Worm (Caenorhabditis elegans) whole organism, L2 larva: ENCODE data around the gene fbxa-15.

Experiments
- C34F6.9 ChIP-seq: fragments of 150-350 bp; optimal IDR thresholded peaks from 2 replicates; lab custom pipeline; 2014; ENCODE audit warnings: missing biosample characterization, missing genetic modification characterization
- F13H6.1 ChIP-seq: sonication (generic microtip); optimal IDR thresholded peaks from 2 replicates; lab custom pipeline; 2016; ENCODE audit warnings: missing genetic modification characterization, missing compliant biosample characterization
- R02D3.7 ChIP-seq: fragments of 150-350 bp; optimal IDR thresholded peaks from 2 replicates; lab custom pipeline; 2014; ENCODE audit warnings: missing biosample characterization, missing genetic modification characterization
- aly-2 ChIP-seq: fragments of 150-350 bp; optimal IDR thresholded peaks from 2 replicates; lab custom pipeline; 2014; ENCODE audit warnings: missing biosample characterization, missing genetic modification characterization
- ama-1 ChIP-seq: fragments of 150-350 bp; optimal IDR thresholded peaks from 2 replicates; lab custom pipeline; 2018; ENCODE audit warnings: inconsistent platforms
- ceh-16 ChIP-seq: fragments of 150-350 bp; optimal IDR thresholded peaks from 2 replicates; lab custom pipeline; 2014; ENCODE audit warnings: missing biosample characterization, missing genetic modification characterization
- ceh-82 ChIP-seq: fragments of 150-350 bp; optimal IDR thresholded peaks from 2 replicates; lab custom pipeline; 2014; ENCODE audit warnings: missing biosample characterization, missing genetic modification characterization
- crh-2 ChIP-seq: sonication (generic microtip); optimal IDR thresholded peaks from 2 replicates; lab custom pipeline; 2017; ENCODE audit warnings: missing biosample characterization, missing genetic modification characterization
- dmd-4 ChIP-seq: sonication (generic microtip); optimal IDR thresholded peaks from 2 replicates; lab custom pipeline; 2017; ENCODE audit warnings: missing biosample characterization, missing genetic modification characterization
- elt-1 ChIP-seq: fragments of 150-350 bp; optimal IDR thresholded peaks from 2 replicates; lab custom pipeline; 2014; ENCODE audit warnings: missing biosample characterization, missing genetic modification characterization
- elt-3 ChIP-seq: sonication (generic microtip); optimal IDR thresholded peaks from 2 replicates; lab custom pipeline; 2017; ENCODE audit warnings: missing biosample characterization, missing genetic modification characterization
- fos-1 ChIP-seq: fragments of 150-350 bp; optimal IDR thresholded peaks from 2 replicates; lab custom pipeline; 2014; ENCODE audit warnings: missing biosample characterization, missing genetic modification characterization
- gmeb-1 ChIP-seq: fragments of 150-350 bp; optimal IDR thresholded peaks from 2 replicates; lab custom pipeline; 2014; ENCODE audit warnings: missing biosample characterization, missing genetic modification characterization
- lin-11 ChIP-seq: fragments of 150-350 bp; sonication (generic microtip); optimal IDR thresholded peaks from 2 replicates; lab custom pipeline; 2014; ENCODE audit warnings: missing biosample characterization, missing genetic modification characterization, inconsistent platforms, mixed read lengths
- lin-13 ChIP-seq: fragments of 150-350 bp; optimal IDR thresholded peaks from 2 replicates; lab custom pipeline; 2014; ENCODE audit warnings: missing biosample characterization, missing genetic modification reagents, missing genetic modification characterization
- lin-39 ChIP-seq: fragments of 150-350 bp; optimal IDR thresholded peaks from 2 replicates; lab custom pipeline; 2014; ENCODE audit warnings: missing biosample characterization, missing genetic modification reagents, missing genetic modification characterization
- lsy-2 ChIP-seq, 2 experiments: fragments of 150-350 bp in 1 of 2; sonication (generic microtip) in 1 of 2; optimal IDR thresholded peaks; 2 replicates each; lab custom pipeline; 2014 to 2017; ENCODE audit warnings: missing biosample characterization in 2 of 2, missing genetic modification characterization in 2 of 2
- mab-5 ChIP-seq: fragments of 150-350 bp; optimal IDR thresholded peaks from 2 replicates; lab custom pipeline; 2014; ENCODE audit warnings: missing biosample characterization, missing genetic modification characterization
- mbf-1 ChIP-seq: sonication (generic microtip); optimal IDR thresholded peaks from 2 replicates; lab custom pipeline; 2017; ENCODE audit warnings: missing biosample characterization, missing genetic modification characterization
- mdl-1 ChIP-seq, 2 experiments: fragments of 150-350 bp in 1 of 2; sonication (generic microtip) in 1 of 2; optimal IDR thresholded peaks; 2 replicates each; lab custom pipeline; 2017; ENCODE audit warnings: missing biosample characterization in 2 of 2, missing genetic modification characterization in 2 of 2
- nhr-10 ChIP-seq: sonication (generic microtip); optimal IDR thresholded peaks from 2 replicates; lab custom pipeline; 2017; ENCODE audit warnings: missing biosample characterization, missing genetic modification characterization
- nhr-11 ChIP-seq: fragments of 150-350 bp; optimal IDR thresholded peaks from 2 replicates; lab custom pipeline; 2014; ENCODE audit warnings: missing biosample characterization, missing genetic modification characterization
- nhr-12 ChIP-seq: fragments of 150-350 bp; optimal IDR thresholded peaks from 2 replicates; lab custom pipeline; 2014; ENCODE audit warnings: missing biosample characterization, missing genetic modification characterization
- nhr-129 ChIP-seq: fragments of 150-350 bp; optimal IDR thresholded peaks from 2 replicates; lab custom pipeline; 2014; ENCODE audit warnings: missing biosample characterization, missing genetic modification characterization
- nhr-23 ChIP-seq: fragments of 150-350 bp; optimal IDR thresholded peaks from 2 replicates; lab custom pipeline; 2014; ENCODE audit warnings: missing biosample characterization, missing genetic modification reagents, missing genetic modification characterization
- nhr-237 ChIP-seq: fragments of 150-350 bp; optimal IDR thresholded peaks from 2 replicates; lab custom pipeline; 2014; ENCODE audit warnings: missing biosample characterization, missing genetic modification characterization
- nhr-6 ChIP-seq: fragments of 150-350 bp; optimal IDR thresholded peaks from 2 replicates; lab custom pipeline; 2014; ENCODE audit warnings: missing biosample characterization, missing genetic modification characterization
- nhr-77 ChIP-seq: fragments of 150-350 bp; optimal IDR thresholded peaks from 2 replicates; lab custom pipeline; 2014; ENCODE audit warnings: missing biosample characterization, missing genetic modification characterization
- sem-4 ChIP-seq: fragments of 150-350 bp; optimal IDR thresholded peaks from 2 replicates; lab custom pipeline; 2014; ENCODE audit warnings: missing biosample characterization, missing genetic modification reagents, missing genetic modification characterization
- skn-1 ChIP-seq: sonication (generic microtip); optimal IDR thresholded peaks from 2 replicates; lab custom pipeline; 2017; ENCODE audit warnings: missing biosample characterization, missing genetic modification characterization
- sma-3 ChIP-seq: sonication (generic microtip); optimal IDR thresholded peaks from 2 replicates; lab custom pipeline; 2016; ENCODE audit warnings: missing genetic modification reagents, missing genetic modification characterization, missing compliant biosample characterization
- sma-9 ChIP-seq, 2 experiments: fragments of 150-350 bp in 1 of 2; sonication (generic microtip) in 1 of 2; optimal IDR thresholded peaks; 2 replicates each; lab custom pipeline; 2014 to 2016; ENCODE audit warnings: missing genetic modification characterization in 2 of 2, mild to moderate bottlenecking in 1 of 2, missing biosample characterization in 1 of 2, missing compliant biosample characterization in 1 of 2, missing genetic modification reagents in 1 of 2, moderate library complexity in 1 of 2
- snpc-4 ChIP-seq: fragments of 150-350 bp; optimal IDR thresholded peaks from 2 replicates; lab custom pipeline; 2014; ENCODE audit warnings: missing biosample characterization, missing genetic modification characterization
- unc-39 ChIP-seq: fragments of 150-350 bp; optimal IDR thresholded peaks from 2 replicates; lab custom pipeline; 2014; ENCODE audit warnings: missing biosample characterization, missing genetic modification characterization
- unc-55 ChIP-seq: fragments of 150-350 bp; sonication (generic microtip); optimal IDR thresholded peaks from 3 replicates; lab custom pipeline; 2014; ENCODE audit warnings: missing biosample characterization, missing genetic modification reagents, missing genetic modification characterization
- unc-62 ChIP-seq: fragments of 150-350 bp; optimal IDR thresholded peaks from 2 replicates; lab custom pipeline; 2014; ENCODE audit warnings: missing biosample characterization, missing genetic modification reagents, missing genetic modification characterization
- zag-1 ChIP-seq: fragments of 150-350 bp; optimal IDR thresholded peaks from 2 replicates; lab custom pipeline; 2014; ENCODE audit warnings: missing biosample characterization, missing genetic modification characterization
- ztf-11 ChIP-seq: sonication (generic microtip); optimal IDR thresholded peaks from 2 replicates; lab custom pipeline; 2017; ENCODE audit warnings: missing biosample characterization, missing genetic modification characterization
- ztf-4 ChIP-seq: fragments of 150-350 bp; optimal IDR thresholded peaks from 2 replicates; lab custom pipeline; 2014; ENCODE audit warnings: missing biosample characterization, missing genetic modification characterization

fbxa-15 gene

DNA sequence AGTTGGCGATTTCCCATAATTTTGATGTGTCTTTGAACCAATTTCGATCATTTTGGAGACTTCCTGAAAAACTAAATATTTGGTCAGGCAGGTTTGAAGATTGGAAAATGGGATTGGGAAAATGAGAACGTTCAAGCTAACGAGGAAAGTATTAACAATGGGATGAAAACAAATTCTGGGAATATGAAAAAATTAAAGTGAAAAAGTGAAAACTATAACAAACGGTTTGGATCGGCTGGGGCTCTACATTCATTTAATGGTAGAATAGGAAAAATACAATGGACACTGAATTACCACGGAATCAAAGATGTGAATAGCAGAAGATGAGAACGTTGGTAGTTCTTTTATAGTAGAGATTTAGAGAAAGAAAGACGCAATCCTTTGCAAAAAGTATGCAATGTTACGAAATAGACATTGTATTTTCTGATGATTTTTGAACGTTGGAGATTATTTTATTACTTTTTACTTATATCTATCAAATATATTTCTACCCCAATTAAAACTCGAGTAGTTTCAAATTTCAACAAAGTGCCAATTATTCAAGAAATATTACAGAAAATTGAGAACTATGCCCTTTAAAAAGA is 32.9 kb downstream of the fbxa-15 start, which contains the start of gene fbxa-50:
Gene fbxa-50 (minus strand): TSS at position 51 of the 584 bp plus-strand sequence.
- no peak for TF ChIP-seq ceh-82
- peak; percentile 64 for TF ChIP-seq nhr-129 (tag; lab: Kevin White, UChicago)

- peak; percentile 98 for TF ChIP-seq nhr-129 (tag; lab: Kevin White, UChicago)
- TF ChIP-seq nhr-10 (tag; lab: Kevin White, UChicago) = no peak
- peak; percentile 67 for TF ChIP-seq C34F6.9 (tag; lab: Kevin White, UChicago)
- TF ChIP-seq mab-5 (tag; lab: Kevin White, UChicago) = no peak
- TF ChIP-seq ceh-16 (tag; lab: Kevin White, UChicago) = no peak
- TF ChIP-seq fos-1 (tag; lab: Kevin White, UChicago) = peak; percentile 20
- TF ChIP-seq crh-2 (tag; lab: Kevin White, UChicago) = peak; percentile 26
- no peak for TF ChIP-seq ztf-4 (tag; lab: Kevin White, UChicago)
- no peak for TF ChIP-seq elt-3 (tag; lab: Kevin White, UChicago)
- no peak for TF ChIP-seq ztf-11 (tag; lab: Kevin White, UChicago)
- no peak for TF ChIP-seq elt-1 (tag; lab: Kevin White, UChicago)
- TF ChIP-seq nhr-6 (tag; lab: Kevin White, UChicago) = no peak
- no peak for TF ChIP-seq skn-1
- TF ChIP-seq nhr-12 = no peak
- TF ChIP-seq unc-55 = peak; percentile 82
Measured at ce11 chrIII:1284584-1285046, 36.8 kb downstream of the fbxa-15 start, which contains the start of gene fbxa-37. Gene fbxa-37, plus strand, starts transcription at chrIII:1284996.

- TF ChIP-seq F13H6.1 (peak; percentile 70), unc-39 (tag; lab: Kevin White, UChicago) (no peak), fos-1 (tag; lab: Kevin White, UChicago) (peak; percentile 97), unc-62 (no peak), gmeb-1 (peak; percentile 54), sma-3 (GFP tag; lab: Kevin White, UChicago) (peak; percentile 50), nhr-237 (tag; lab: Kevin White, UChicago) (no peak), crh-2 (tag; lab: Kevin White, UChicago) (peak; percentile 60), skn-1 (peak; percentile 82), lin-11 (tag; lab: Kevin White, UChicago) (no peak), lsy-2 (tag; optimal IDR thresholded peaks at IDR 0.05; lab: Kevin White, UChicago) (peak in 1 of 2 experiments; percentile 18), mbf-1 (tag; lab: Kevin White, UChicago) (no peak), mdl-1 (tag; optimal IDR thresholded peaks at IDR 0.05; lab: Kevin White, UChicago) (no peak), nhr-77 (tag; lab: Kevin White, UChicago) (no peak), elt-1 (tag; lab: Kevin White, UChicago) (no peak), snpc-4 (tag; lab: Kevin White, UChicago) (no peak), sma-9 (GFP tag; optimal IDR thresholded peaks at IDR 0.05; lab: Kevin White, UChicago) (peak; percentile 10), sma-9 (tag; optimal IDR thresholded peaks at IDR 0.05; lab: Kevin White, UChicago) (no peak), ztf-11 (tag; lab: Kevin White, UChicago) (no peak), nhr-129 (tag; lab: Kevin White, UChicago) (peak; percentile 95), lin-39 (tag; lab: Kevin White, UChicago) (no peak)
Measured at ce11 chrIII:1279197-1279596, 42.3 kb downstream of the fbxa-15 start.

DNA sequence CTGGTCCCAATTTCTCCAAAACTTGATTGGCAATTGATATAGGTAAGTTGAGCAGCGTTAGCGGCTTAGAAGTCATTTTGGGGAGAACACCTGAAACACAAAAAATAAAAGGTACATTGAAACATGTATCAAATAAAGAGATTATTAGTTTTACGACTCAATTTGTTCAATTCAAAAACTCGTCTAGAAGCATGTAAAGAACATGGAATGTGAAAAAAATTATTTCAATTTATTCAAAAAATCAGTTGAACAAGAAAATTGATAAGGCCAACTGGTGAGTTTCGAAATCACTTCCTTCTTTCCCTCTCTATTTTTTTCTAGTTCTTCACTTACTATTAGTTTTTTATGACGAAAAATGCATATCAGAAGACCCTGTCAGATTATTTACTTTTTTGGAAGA is 45.9 kb downstream of the fbxa-15 start, which contains the start of gene fbxa-30:
Gene fbxa-30 (minus strand): TSS at position 101 of the 400 bp plus-strand sequence.
- no peak for TF ChIP-seq R02D3.7 (tag; lab: Kevin White, UChicago)
- no peak for TF ChIP-seq mbf-1 (tag; lab: Kevin White, UChicago)
- no peak for TF ChIP-seq dmd-4
- TF ChIP-seq zag-1 (tag; lab: Kevin White, UChicago) = no peak
- no peak for TF ChIP-seq lin-13
- no peak for TF ChIP-seq lin-39 (tag; lab: Kevin White, UChicago)
- no peak for TF ChIP-seq aly-2
- no peak for TF ChIP-seq ama-1 (lab: Kevin White, UChicago)
- no peak for TF ChIP-seq nhr-10 (tag; lab: Kevin White, UChicago)
- no peak for TF ChIP-seq nhr-237 (tag; lab: Kevin White, UChicago)
- TF ChIP-seq nhr-6 (tag; lab: Kevin White, UChicago) = no peak
- TF ChIP-seq skn-1 = no peak
- no peak for TF ChIP-seq nhr-23 (tag; lab: Kevin White, UChicago)
- no peak for TF ChIP-seq ztf-11 (tag; lab: Kevin White, UChicago)
- TF ChIP-seq nhr-11 (tag; lab: Kevin White, UChicago) = no peak
- no peak for TF ChIP-seq unc-55
- no peak for TF ChIP-seq nhr-12
- no peak for TF ChIP-seq lsy-2 (tag; optimal IDR thresholded peaks at IDR 0.05; lab: Kevin White, UChicago)
- TF ChIP-seq C34F6.9 (tag; lab: Kevin White, UChicago) = no peak
- no peak for TF ChIP-seq sem-4 (tag; lab: Kevin White, UChicago)
